Worm (Caenorhabditis elegans) whole organism, L1 larva: ENCODE data around the gene C14E2.6.

Source experiments
- ceh-90 ChIP-seq: sonication (generic microtip); optimal IDR thresholded peaks from 2 replicates; lab custom pipeline; 2016; ENCODE audit warnings: missing genetic modification characterization, missing compliant biosample characterization
- fos-1 ChIP-seq: fragments of 150-350 bp; optimal IDR thresholded peaks from 2 replicates; lab custom pipeline; 2014; ENCODE audit warnings: missing biosample characterization, missing genetic modification characterization
- lin-35 ChIP-seq, 2 experiments: fragments of 150-350 bp; optimal IDR thresholded peaks; 2 replicates each; lab custom pipeline; 2014; ENCODE audit warnings: missing biosample characterization in 2 of 2, missing genetic modification characterization in 2 of 2, missing genetic modification reagents in 2 of 2
- lin-39 ChIP-seq: fragments of 150-350 bp; optimal IDR thresholded peaks from 2 replicates; lab custom pipeline; 2014; ENCODE audit warnings: missing biosample characterization, missing genetic modification reagents, missing genetic modification characterization
- nhr-11 ChIP-seq: fragments of 150-350 bp; optimal IDR thresholded peaks from 2 replicates; lab custom pipeline; 2014; ENCODE audit warnings: missing biosample characterization, missing genetic modification characterization
- nhr-28 ChIP-seq: fragments of 150-350 bp; optimal IDR thresholded peaks from 2 replicates; lab custom pipeline; 2014; ENCODE audit warnings: missing biosample characterization, missing genetic modification characterization
- pax-3 ChIP-seq: fragments of 200-800 bp; sonication (Bioruptor generic); optimal IDR thresholded peaks from 2 replicates; lab custom pipeline; 2018; ENCODE audit warnings: mild to moderate bottlenecking, missing genetic modification characterization, moderate library complexity, missing compliant biosample characterization
- snpc-4 ChIP-seq: fragments of 150-350 bp; optimal IDR thresholded peaks from 2 replicates; lab custom pipeline; 2014; ENCODE audit warnings: missing biosample characterization, missing genetic modification characterization

DNA sequence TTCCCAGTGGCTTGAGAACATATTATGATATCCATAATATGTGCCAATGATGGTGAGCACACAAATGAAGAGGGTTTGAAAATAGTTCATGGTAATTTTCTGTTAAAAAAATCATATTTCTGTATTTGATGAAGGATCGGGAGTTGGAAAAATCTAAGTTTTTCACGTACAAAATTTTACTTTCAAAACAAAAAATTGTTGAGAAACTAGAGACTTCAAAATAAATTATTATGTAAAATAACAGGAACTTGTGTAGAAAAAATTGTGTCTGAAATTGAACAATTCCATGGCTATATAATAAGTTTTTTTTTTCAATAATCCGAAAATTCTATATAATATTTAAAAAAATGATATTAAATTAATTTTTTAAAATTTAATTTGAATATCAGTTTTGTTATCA, 8.6 kb downstream of the C14E2.6 start, which contains the start of gene C14E2.4:
- TF ChIP-seq ceh-90 (no peak), snpc-4 (tag; lab: Kevin White, UChicago) (no peak), nhr-28 (tag; lab: Kevin White, UChicago) (no peak), lin-35 (GFP tag; optimal IDR thresholded peaks at IDR 0.05; lab: Kevin White, UChicago) (no peak), fos-1 (tag; lab: Kevin White, UChicago) (no peak), pax-3 (tag; lab: Kevin White, UChicago) (no peak), nhr-11 (tag; lab: Kevin White, UChicago) (no peak), lin-39 (tag; lab: Kevin White, UChicago) (no peak)
